Fruit fly (Drosophila melanogaster): Measurements from ENCODE around the gene CG1271.

DNA sequence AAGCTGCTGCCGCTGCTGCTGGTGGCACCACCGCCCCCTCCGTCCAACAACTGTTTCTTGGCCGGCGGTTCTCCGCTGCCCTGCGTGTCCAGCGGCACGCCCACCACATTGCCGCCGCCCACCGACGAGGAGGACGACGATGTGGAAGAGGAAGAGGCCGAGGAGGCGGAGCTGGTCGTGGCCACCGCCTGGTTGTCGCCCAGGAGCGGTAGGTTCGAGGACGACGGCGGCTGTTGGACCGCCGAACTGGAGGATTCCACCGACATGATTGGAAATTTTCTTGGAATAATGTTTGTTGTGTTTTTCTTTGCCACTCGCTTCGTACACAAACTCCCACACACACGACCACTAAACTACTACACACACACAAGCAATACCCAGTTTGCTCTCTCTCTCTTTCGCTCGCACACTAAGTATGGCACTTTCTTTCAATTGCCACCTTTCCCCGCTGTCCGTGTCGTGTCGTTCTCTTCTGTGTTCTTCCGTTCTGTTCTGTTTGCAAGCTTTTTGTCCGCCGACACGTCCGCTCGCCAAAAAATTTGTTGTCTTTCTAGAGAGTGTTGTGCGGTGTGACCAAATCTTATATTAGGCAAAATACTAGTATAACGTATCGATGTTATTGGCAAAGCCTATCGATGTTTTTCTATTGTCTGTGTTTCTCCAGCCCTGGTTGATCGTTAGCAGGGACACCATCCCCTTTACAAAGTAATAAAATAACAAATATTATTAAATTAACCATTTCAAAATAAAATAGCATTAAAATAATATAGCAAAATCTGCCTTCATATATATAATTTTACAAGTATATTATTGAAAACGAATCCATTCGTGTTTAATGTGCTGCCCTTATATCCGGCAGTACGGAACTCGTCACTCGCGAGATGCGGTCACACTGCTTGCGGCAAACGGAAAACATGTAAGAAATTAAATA lies 18.2 kb downstream of the CG1271 start, which contains the start of the genes CG32486 and PAN3:
- peak; percentile 82 for TF ChIP-seq gcm (GFP tag; optimal IDR thresholded peaks at IDR 0.05)
- peak in 1 of 2 experiments; percentile 41 for TF ChIP-seq Pdp1 (GFP tag; optimal IDR thresholded peaks at IDR 0.05)
- TF ChIP-seq CG13287 (GFP tag; IDR thresholded peaks at IDR 0.05; ENCODE audit: partially characterized antibody) = peak; percentile 87
- TF ChIP-seq ems (GFP tag; optimal IDR thresholded peaks at IDR 0.05) = peak; percentile 26
- TF ChIP-seq kay (GFP tag; optimal IDR thresholded peaks at IDR 0.05) = no peak
- TF ChIP-seq CG15269 (tag; optimal IDR thresholded peaks at IDR 0.05) = no peak
- TF ChIP-seq dpn (GFP tag; optimal IDR thresholded peaks at IDR 0.05) = peak; percentile 21 to 46
- TF ChIP-seq CG8281 (tag; optimal IDR thresholded peaks at IDR 0.05) = no peak
- peak; percentile 41; the same call in 1 of the 2 replicates for TF ChIP-seq CG11247 (GFP tag; IDR thresholded peaks at IDR 0.05)
- peak; percentile 86 for TF ChIP-seq CG16779 (GFP tag; IDR thresholded peaks at IDR 0.05)
- TF ChIP-seq CG1832 (GFP tag; optimal IDR thresholded peaks at IDR 0.05) = peak; percentile 68
